Fruit fly (Drosophila melanogaster): ENCODE data around the gene CG10405.

The CG10405 gene

dm6 chr3R:16448378-16449134 is 5.7 kb upstream of the CG10405 start (continued):
- TF ChIP-seq dimm (GFP tag; IDR thresholded peaks at IDR 0.05) (peak; percentile 75), CG3407 (GFP tag; optimal IDR thresholded peaks at IDR 0.05) (peak; percentile 48), usp (GFP tag; optimal IDR thresholded peaks at IDR 0.05) (no peak), nerfin-1 (tag; optimal IDR thresholded peaks at IDR 0.05) (no peak), CG18764 (GFP tag; optimal IDR thresholded peaks at IDR 0.05) (peak; percentile 58), cad (GFP tag; optimal IDR thresholded peaks at IDR 0.05) (no peak), ewg (GFP tag; optimal IDR thresholded peaks at IDR 0.05) (peak; percentile 46), dmrt99B (tag; optimal IDR thresholded peaks at IDR 0.05) (peak; percentile 59), Max (GFP tag; optimal IDR thresholded peaks at IDR 0.05) (no peak), Mrtf (GFP tag; IDR thresholded peaks at IDR 0.05) (peak; percentile 68; the same call in 2 of the 3 replicates), CG1603 (tag; optimal IDR thresholded peaks at IDR 0.05) (peak; percentile 97), Taf1 (GFP tag; IDR thresholded peaks at IDR 0.05) (peak; percentile 36; the same call in 1 of the 2 replicates), pan (optimal IDR thresholded peaks at IDR 0.05) (no peak), pan (GFP tag; optimal IDR thresholded peaks at IDR 0.05 in 1 of 2, IDR thresholded peaks at IDR 0.05 in 1 of 2) (peak in 1 of 2 experiments; percentile 79), fd3F (GFP tag; optimal IDR thresholded peaks at IDR 0.05) (peak; percentile 50), Fer2 (tag; optimal IDR thresholded peaks at IDR 0.05) (peak; percentile 7), CG8765 (GFP tag; IDR thresholded peaks at IDR 0.05) (peak; percentile 81), NfI (GFP tag; optimal IDR thresholded peaks at IDR 0.05) (peak; percentile 72), CG15696 (tag; optimal IDR thresholded peaks at IDR 0.05) (no peak), croc (GFP tag; conservative IDR thresholded peaks at IDR 0.05) (peak; percentile 59), jing (GFP tag; optimal IDR thresholded peaks at IDR 0.05) (peak; percentile 81), HLH3B (GFP tag; IDR thresholded peaks at IDR 0.05) (peak; percentile 87), CG32767 (GFP tag; IDR thresholded peaks at IDR 0.05) (peak; percentile 68), rib (GFP tag; IDR thresholded peaks at IDR 0.05) (peak; percentile 27; the same call in 1 of the 2 replicates), CG4820 (GFP tag; optimal IDR thresholded peaks at IDR 0.05) (peak; percentile 40), inv (GFP tag; IDR thresholded peaks at IDR 0.05; ENCODE audit: partially characterized antibody) (no peak), CG1832 (GFP tag; optimal IDR thresholded peaks at IDR 0.05) (no peak), nerfin-2 (GFP tag; IDR thresholded peaks at IDR 0.05; ENCODE audit: partially characterized antibody) (no peak), chn (GFP tag; optimal IDR thresholded peaks at IDR 0.05) (peak; percentile 13), phol (tag; optimal IDR thresholded peaks at IDR 0.05) (peak; percentile 62), onecut (GFP tag; IDR thresholded peaks at IDR 0.05) (peak; percentile 19), Oaz (GFP tag; IDR thresholded peaks at IDR 0.05) (peak; percentile 63), Dp (GFP tag; optimal IDR thresholded peaks at IDR 0.05) (no peak), CG17568 (GFP tag; optimal IDR thresholded peaks at IDR 0.05) (peak; percentile 49), grau (tag; optimal IDR thresholded peaks at IDR 0.05) (peak; percentile 60), CG9437 (GFP tag; optimal IDR thresholded peaks at IDR 0.05) (peak; percentile 76), pita (GFP tag; optimal IDR thresholded peaks at IDR 0.05) (no peak), slou (GFP tag; optimal IDR thresholded peaks at IDR 0.05) (peak; percentile 3), yki (optimal IDR thresholded peaks at IDR 0.05) (no peak), corto (GFP tag; optimal IDR thresholded peaks at IDR 0.05) (no peak), fd64A (GFP tag; optimal IDR thresholded peaks at IDR 0.05) (peak; percentile 47), bigmax (GFP tag; optimal IDR thresholded peaks at IDR 0.05) (no peak), CG2199 (GFP tag; IDR thresholded peaks at IDR 0.05) (peak; percentile 94), Tbp (GFP tag; optimal IDR thresholded peaks at IDR 0.05) (no peak), ap (GFP tag; IDR thresholded peaks at IDR 0.05) (peak; percentile 82), CG17385 (GFP tag; optimal IDR thresholded peaks at IDR 0.05) (peak; percentile 52), Pdp1 (GFP tag; optimal IDR thresholded peaks at IDR 0.05) (peak in 1 of 2 experiments; percentile 22), CG15601 (tag; optimal IDR thresholded peaks at IDR 0.05) (peak; percentile 66), CG31365 (tag; optimal IDR thresholded peaks at IDR 0.05) (peak; percentile 54), Mes4 (GFP tag; optimal IDR thresholded peaks at IDR 0.05) (peak; percentile 48)
